Worm (Caenorhabditis elegans) whole organism, L4 larva: ENCODE measurements around the gene fipr-16.

Experiments
- F10B5.3 ChIP-seq: sonication (generic microtip); optimal IDR thresholded peaks from 2 replicates; lab custom pipeline; 2016; ENCODE audit warnings: mild to moderate bottlenecking, missing genetic modification characterization, missing compliant biosample characterization
- F37D6.2 ChIP-seq: sonication (generic microtip); optimal IDR thresholded peaks from 2 replicates; lab custom pipeline; 2016; ENCODE audit warnings: mild to moderate bottlenecking, missing genetic modification characterization, missing compliant biosample characterization
- Y5F2A.4 ChIP-seq: fragments of 200-800 bp; sonication (Bioruptor generic); optimal IDR thresholded peaks from 2 replicates; lab custom pipeline; 2018; ENCODE audit warnings: mild to moderate bottlenecking, missing genetic modification characterization, missing compliant biosample characterization
- ZK337.2 ChIP-seq: fragments of 200-800 bp; sonication (Bioruptor generic); IDR thresholded peaks from 2 replicates; pipeline ENCODE4 v1.3.6; 2022; ENCODE audit warnings: missing genetic modification reagents, missing genetic modification characterization, missing compliant biosample characterization
- ZK546.5 ChIP-seq, 2 experiments: sonication (generic microtip); optimal IDR thresholded peaks; 2 replicates each; lab custom pipeline; 2017; ENCODE audit warnings: missing biosample characterization in 2 of 2, missing genetic modification characterization in 2 of 2
- aha-1 ChIP-seq: fragments of 150-350 bp; peaks from one replicate; lab custom pipeline; 2014; ENCODE audit warnings: missing biosample characterization, missing genetic modification characterization
- aly-2 ChIP-seq: sonication (generic microtip); optimal IDR thresholded peaks from 2 replicates; lab custom pipeline; 2018; ENCODE audit warnings: missing biosample characterization, missing genetic modification characterization
- ama-1 ChIP-seq: fragments of 150-350 bp; optimal IDR thresholded peaks from 2 replicates; lab custom pipeline; 2014; ENCODE audit warnings: inconsistent platforms, mixed read lengths
- arid-1 ChIP-seq: fragments of 200-800 bp; sonication (Bioruptor generic); conservative IDR thresholded peaks from 2 replicates; pipeline ENCODE4 v1.3.6; 2022; ENCODE audit warnings: missing genetic modification reagents, missing genetic modification characterization, missing compliant biosample characterization
- ceh-28 ChIP-seq: fragments of 150-350 bp; optimal IDR thresholded peaks from 2 replicates; lab custom pipeline; 2014; ENCODE audit warnings: missing biosample characterization, missing genetic modification reagents, missing genetic modification characterization
- cey-2 ChIP-seq: sonication (generic microtip); optimal IDR thresholded peaks from 3 replicates; lab custom pipeline; 2017; ENCODE audit warnings: missing genetic modification characterization, mild to moderate bottlenecking, missing compliant biosample characterization, antibody characterized with exemption, borderline replicate concordance; ENCODE audit not compliant: insufficient read depth
- daf-12 ChIP-seq: fragments of 150-350 bp; optimal IDR thresholded peaks from 2 replicates; lab custom pipeline; 2014; ENCODE audit warnings: missing biosample characterization, missing genetic modification reagents, missing genetic modification characterization
- daf-8 ChIP-seq: fragments of 200-800 bp; sonication (Bioruptor generic); IDR thresholded peaks from 2 replicates; pipeline ENCODE4 v1.3.6; 2022; ENCODE audit warnings: missing genetic modification characterization, missing compliant biosample characterization
- dpl-1 ChIP-seq: fragments of 150-350 bp; optimal IDR thresholded peaks from 2 replicates; lab custom pipeline; 2014; ENCODE audit warnings: missing biosample characterization, missing genetic modification reagents, missing genetic modification characterization
- egl-43 ChIP-seq: fragments of 200-800 bp; sonication (Bioruptor generic); IDR thresholded peaks from 2 replicates; pipeline ENCODE4 v1.3.6; 2022; ENCODE audit warnings: missing genetic modification reagents, missing genetic modification characterization, missing compliant biosample characterization
- fkh-10 ChIP-seq: fragments of 150-350 bp; optimal IDR thresholded peaks from 2 replicates; lab custom pipeline; 2014; ENCODE audit warnings: missing biosample characterization, missing genetic modification reagents, missing genetic modification characterization
- hlh-11 ChIP-seq: fragments of 200-800 bp; sonication (Bioruptor generic); optimal IDR thresholded peaks from 2 replicates; lab custom pipeline; 2018; ENCODE audit warnings: mild to moderate bottlenecking, missing genetic modification characterization, missing compliant biosample characterization
- jun-1 ChIP-seq: fragments of 150-350 bp; optimal IDR thresholded peaks from 2 replicates; lab custom pipeline; 2014; ENCODE audit warnings: missing biosample characterization, missing genetic modification reagents, missing genetic modification characterization
- madf-5 ChIP-seq, 2 experiments: fragments of 200-800 bp; sonication (Bioruptor generic); IDR thresholded peaks; 2 replicates each; pipeline ENCODE4 v1.3.6; 2022; ENCODE audit warnings: missing compliant biosample characterization in 2 of 2, missing genetic modification characterization in 2 of 2
- madf-9 ChIP-seq: fragments of 200-800 bp; sonication (Bioruptor generic); conservative IDR thresholded peaks from 2 replicates; pipeline ENCODE4 v1.3.6; 2022; ENCODE audit warnings: missing genetic modification reagents, missing genetic modification characterization, missing compliant biosample characterization
- mdt-29 ChIP-seq: fragments of 200-800 bp; sonication (Bioruptor generic); IDR thresholded peaks from 2 replicates; pipeline ENCODE4 v1.3.6; 2022; ENCODE audit warnings: missing genetic modification reagents, missing genetic modification characterization, missing compliant biosample characterization
- nhr-10 ChIP-seq: fragments of 150-350 bp; optimal IDR thresholded peaks from 2 replicates; lab custom pipeline; 2014; ENCODE audit warnings: missing biosample characterization, missing genetic modification characterization
- nhr-11 ChIP-seq: fragments of 150-350 bp; optimal IDR thresholded peaks from 2 replicates; lab custom pipeline; 2014; ENCODE audit warnings: missing biosample characterization, missing genetic modification characterization
- nhr-237 ChIP-seq: sonication (generic microtip); optimal IDR thresholded peaks from 2 replicates; lab custom pipeline; 2017; ENCODE audit warnings: missing biosample characterization, missing genetic modification characterization
- nhr-25 ChIP-seq: sonication (generic microtip); optimal IDR thresholded peaks from 2 replicates; lab custom pipeline; 2017; ENCODE audit warnings: missing genetic modification characterization, mild to moderate bottlenecking, missing compliant biosample characterization, antibody characterized with exemption, moderate library complexity, borderline replicate concordance; ENCODE audit not compliant: insufficient read depth
- nhr-28 ChIP-seq: fragments of 150-350 bp; optimal IDR thresholded peaks from 2 replicates; lab custom pipeline; 2014; ENCODE audit warnings: missing biosample characterization, missing genetic modification characterization
- nhr-6 ChIP-seq: fragments of 150-350 bp; optimal IDR thresholded peaks from 2 replicates; lab custom pipeline; 2014; ENCODE audit warnings: missing biosample characterization, missing genetic modification characterization
- nhr-76 ChIP-seq: fragments of 150-350 bp; optimal IDR thresholded peaks from 2 replicates; lab custom pipeline; 2014; ENCODE audit warnings: missing biosample characterization, missing genetic modification characterization
- pha-4 ChIP-seq, 2 experiments: fragments of 150-350 bp in 1 of 2; fragments of 200-800 bp in 1 of 2; sonication (Bioruptor generic) in 1 of 2; IDR thresholded peaks in 1 of 2; optimal IDR thresholded peaks in 1 of 2; 2 replicates each; pipeline versions ENCODE4 v1.3.6 to Lab custom; 2014 to 2022; ENCODE audit warnings: missing genetic modification characterization in 2 of 2, missing genetic modification reagents in 2 of 2, missing biosample characterization in 1 of 2, missing compliant biosample characterization in 1 of 2
- saeg-2 ChIP-seq: fragments of 200-800 bp; sonication (Bioruptor generic); IDR thresholded peaks from 2 replicates; pipeline ENCODE4 v1.3.6; 2022; ENCODE audit warnings: missing genetic modification reagents, missing genetic modification characterization, missing compliant biosample characterization
- skn-1 ChIP-seq: fragments of 150-350 bp; optimal IDR thresholded peaks from 2 replicates; lab custom pipeline; 2014; ENCODE audit warnings: missing biosample characterization, missing genetic modification characterization
- snpc-4 ChIP-seq: fragments of 150-350 bp; optimal IDR thresholded peaks from 2 replicates; lab custom pipeline; 2014; ENCODE audit warnings: missing biosample characterization, missing genetic modification characterization
- tag-97 ChIP-seq: fragments of 200-800 bp; sonication (Bioruptor generic); IDR thresholded peaks from 2 replicates; pipeline ENCODE4 v1.3.6; 2022; ENCODE audit warnings: missing genetic modification characterization, missing compliant biosample characterization
- tra-1 ChIP-seq: fragments of 200-800 bp; sonication (Bioruptor generic); IDR thresholded peaks from 2 replicates; pipeline ENCODE4 v1.3.6; 2022; ENCODE audit warnings: missing genetic modification reagents, missing genetic modification characterization, missing compliant biosample characterization
- unc-39 ChIP-seq: sonication (generic microtip); optimal IDR thresholded peaks from 2 replicates; lab custom pipeline; 2017; ENCODE audit warnings: missing biosample characterization, missing genetic modification characterization
- unc-62 ChIP-seq, 3 experiments: fragments of 150-350 bp in 1 of 3; sonication (generic microtip); optimal IDR thresholded peaks in 2 of 3; peaks in 1 of 3; 1 replicate in 1 of 3; 2 replicates in 2 of 3; lab custom pipeline; 2014 to 2017; ENCODE audit warnings: missing biosample characterization in 3 of 3, missing genetic modification characterization in 3 of 3, missing genetic modification reagents in 3 of 3, missing genotype in 1 of 3
- zip-11 ChIP-seq: fragments of 200-800 bp; sonication (Bioruptor generic); IDR thresholded peaks from 2 replicates; pipeline ENCODE4 v1.3.6; 2022; ENCODE audit warnings: missing genetic modification characterization, missing compliant biosample characterization
- ztf-11 ChIP-seq: fragments of 150-350 bp; optimal IDR thresholded peaks from 2 replicates; lab custom pipeline; 2014; ENCODE audit warnings: missing biosample characterization, missing genetic modification characterization

The fipr-16 gene

DNA sequence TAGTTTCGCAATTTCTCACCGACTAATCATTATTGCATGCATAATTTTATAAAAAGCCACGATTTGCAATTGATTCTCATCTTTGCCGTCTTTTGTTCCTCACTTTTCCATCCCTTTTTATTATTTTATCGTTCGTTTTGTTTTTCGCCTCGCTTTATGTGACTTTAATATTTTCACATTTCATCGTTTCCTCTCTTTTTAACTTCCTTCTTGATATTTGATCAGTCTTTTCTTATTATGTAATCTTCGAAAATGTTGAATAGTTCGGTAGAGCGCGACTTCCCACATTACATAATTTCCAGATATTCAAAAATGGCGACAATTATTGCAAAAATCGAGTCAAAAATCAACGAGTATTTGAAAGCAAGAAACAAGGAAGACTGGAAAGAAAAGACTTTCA is 14.8 kb upstream of the fipr-16 start, which contains the start of gene C06E1.1:
Gene C06E1.1 (plus strand): TSS at position 301 of the 400 bp plus-strand sequence.
- TF ChIP-seq dpl-1 (no peak), unc-62 (GFP tag; optimal IDR thresholded peaks at IDR 0.05 in 1 of 2; lab: Kevin White, UChicago) (peak in 1 of 2 experiments; percentile 56), unc-62 (tag; optimal IDR thresholded peaks at IDR 0.05; lab: Kevin White, UChicago) (no peak), daf-12 (tag; lab: Kevin White, UChicago) (no peak), Y5F2A.4 (GFP tag; lab: Kevin White, UChicago) (no peak), ZK337.2 (GFP tag; lab: Robert Waterston, UW) (no peak), pha-4 (GFP tag; IDR thresholded peaks at IDR 0.05; lab: Robert Waterston, UW) (no peak), pha-4 (tag; optimal IDR thresholded peaks at IDR 0.05; lab: Kevin White, UChicago) (no peak), madf-5 (GFP tag; IDR thresholded peaks at IDR 0.05; lab: Robert Waterston, UW) (no peak)

DNA sequence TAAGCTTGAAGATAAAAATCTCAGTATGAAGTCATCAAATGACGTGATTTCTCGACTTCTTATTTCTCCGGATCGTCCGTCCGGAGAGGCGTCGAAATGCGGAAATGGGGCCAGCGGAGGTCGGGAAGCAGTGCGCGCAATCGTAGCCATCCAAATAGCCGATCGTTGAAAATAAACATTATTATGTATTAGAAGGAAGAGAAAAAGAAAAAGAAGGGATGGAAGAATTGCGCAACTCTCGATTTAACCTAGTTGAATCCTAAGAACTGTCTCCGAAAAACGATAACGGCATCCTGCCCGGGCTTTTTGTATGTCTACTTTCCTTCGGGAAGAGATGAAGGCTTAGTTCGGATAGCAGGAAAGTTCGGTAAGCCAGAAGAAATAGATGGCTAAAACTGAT is 11.4 kb upstream of the fipr-16 start:
- no peak for TF ChIP-seq F10B5.3 (tag; lab: Kevin White, UChicago)
- TF ChIP-seq F37D6.2 = no peak
- no peak for TF ChIP-seq madf-5 (GFP tag; IDR thresholded peaks at IDR 0.05; lab: Robert Waterston, UW)
- no peak for TF ChIP-seq aly-2 (tag; lab: Kevin White, UChicago)
- TF ChIP-seq nhr-11 (tag; lab: Kevin White, UChicago) = no peak
- no peak for TF ChIP-seq ztf-11
- TF ChIP-seq jun-1 (tag; lab: Kevin White, UChicago) = no peak
- TF ChIP-seq ama-1 = no peak
- TF ChIP-seq tag-97 = no peak
- no peak for TF ChIP-seq madf-9 (GFP tag; lab: Robert Waterston, UW)
- no peak for TF ChIP-seq nhr-25
- no peak for TF ChIP-seq skn-1
- TF ChIP-seq mdt-29 (GFP tag; lab: Robert Waterston, UW) = no peak
- no peak for TF ChIP-seq ZK546.5 (tag; optimal IDR thresholded peaks at IDR 0.05; lab: Kevin White, UChicago)
- TF ChIP-seq daf-8 (GFP tag; lab: Robert Waterston, UW) = no peak
- no peak for TF ChIP-seq zip-11 (GFP tag; lab: Robert Waterston, UW)
- no peak for TF ChIP-seq unc-39 (tag; lab: Kevin White, UChicago)

DNA sequence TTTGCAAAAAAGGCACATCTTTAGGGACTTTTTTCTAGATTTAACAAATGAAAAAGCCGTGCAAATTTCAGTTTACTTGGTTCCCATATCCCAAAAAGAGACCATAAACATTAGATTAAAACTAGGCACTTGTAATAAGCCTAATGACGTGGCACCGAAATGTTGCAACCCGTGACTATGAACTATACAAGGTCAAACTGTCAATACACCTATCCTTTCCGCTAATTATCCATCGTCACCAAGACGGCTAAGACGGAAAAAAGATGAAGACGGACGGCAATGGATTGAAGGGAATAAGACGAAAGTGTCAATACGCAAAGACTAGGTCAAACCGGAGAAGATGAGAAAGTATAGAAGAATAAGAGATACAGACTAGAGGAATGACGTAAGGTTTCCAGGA is 8.2 kb upstream of the fipr-16 start:
- peak in 1 of 2 experiments; percentile 50 for TF ChIP-seq unc-62 (GFP tag; optimal IDR thresholded peaks at IDR 0.05 in 1 of 2; lab: Kevin White, UChicago)
- TF ChIP-seq unc-62 (tag; optimal IDR thresholded peaks at IDR 0.05; lab: Kevin White, UChicago) = no peak
- TF ChIP-seq nhr-28 = peak; percentile 38
- TF ChIP-seq arid-1 (GFP tag; lab: Robert Waterston, UW) = no peak
- TF ChIP-seq fkh-10 (GFP tag; lab: Kevin White, UChicago) = no peak
- TF ChIP-seq aha-1 = peak; percentile 1
- TF ChIP-seq nhr-25 = peak; percentile 26
- TF ChIP-seq hlh-11 (tag; lab: Kevin White, UChicago) = peak; percentile 4

DNA sequence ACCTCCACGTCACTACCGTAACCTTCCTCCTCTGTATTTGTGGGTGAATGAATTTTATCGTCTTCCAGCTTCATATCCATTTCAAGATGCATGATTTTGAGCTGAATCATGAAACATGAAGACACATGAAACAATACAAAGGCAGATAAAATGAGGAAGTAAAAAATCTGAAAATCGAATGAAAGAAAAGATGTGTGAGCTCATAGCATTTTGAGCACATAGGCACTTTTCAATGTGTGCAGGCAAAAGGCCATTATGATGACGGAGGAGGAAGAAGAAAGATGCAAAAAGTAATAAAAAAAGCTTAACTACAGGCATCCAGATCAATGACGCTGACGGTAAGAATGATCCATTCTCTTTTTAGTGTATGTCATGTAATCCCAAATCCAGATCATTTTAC is 7.0 kb upstream of the fipr-16 start, which contains the start of gene ztf-30:
Gene ztf-30 (minus strand): TSS at position 101 of the 400 bp plus-strand sequence.
- no peak for TF ChIP-seq nhr-11 (tag; lab: Kevin White, UChicago)
- no peak for TF ChIP-seq saeg-2 (GFP tag; lab: Robert Waterston, UW)
- no peak for TF ChIP-seq nhr-237 (tag; lab: Kevin White, UChicago)
- TF ChIP-seq nhr-76 = no peak
- no peak for TF ChIP-seq nhr-28
- no peak for TF ChIP-seq arid-1 (GFP tag; lab: Robert Waterston, UW)
- no peak for TF ChIP-seq nhr-10 (tag; lab: Kevin White, UChicago)
- no peak for TF ChIP-seq nhr-6 (tag; lab: Kevin White, UChicago)
- TF ChIP-seq madf-9 (GFP tag; lab: Robert Waterston, UW) = no peak
- TF ChIP-seq ceh-28 (tag; lab: Kevin White, UChicago) = no peak
- no peak for TF ChIP-seq cey-2
- no peak for TF ChIP-seq tra-1 (GFP tag; lab: Robert Waterston, UW)
- no peak for TF ChIP-seq snpc-4
- TF ChIP-seq egl-43 = no peak
